Worm (Caenorhabditis elegans) whole organism, mixed stage, embryonic: ENCODE data around the gene unc-79.
A peak's percentile ranks its signal among the peaks of the same experiment; 100 is the strongest.

Source experiments
- M03D4.4 ChIP-seq: sonication (generic microtip); optimal IDR thresholded peaks from 2 replicates; lab custom pipeline; 2017; ENCODE audit warnings: mild to moderate bottlenecking, missing genetic modification characterization, missing compliant biosample characterization
- bed-3 ChIP-seq: fragments of 200-800 bp; sonication (Bioruptor generic); optimal IDR thresholded peaks from 3 replicates; lab custom pipeline; 2018; ENCODE audit warnings: mild to moderate bottlenecking, missing genetic modification characterization, moderate library complexity, missing compliant biosample characterization
- blmp-1 ChIP-seq: fragments of 150-350 bp; optimal IDR thresholded peaks from 2 replicates; lab custom pipeline; 2014; ENCODE audit warnings: missing biosample characterization, missing genetic modification characterization
- ceh-39 ChIP-seq: fragments of 150-350 bp; optimal IDR thresholded peaks from 2 replicates; lab custom pipeline; 2014; ENCODE audit warnings: missing biosample characterization, missing genetic modification characterization
- ceh-43 ChIP-seq: fragments of 200-800 bp; sonication (Bioruptor generic); optimal IDR thresholded peaks from 2 replicates; lab custom pipeline; 2018; ENCODE audit warnings: mild to moderate bottlenecking, missing genetic modification characterization, moderate library complexity, missing compliant biosample characterization
- ceh-83 ChIP-seq: fragments of 200-800 bp; sonication (Bioruptor generic); optimal IDR thresholded peaks from 2 replicates; lab custom pipeline; 2018; ENCODE audit warnings: mild to moderate bottlenecking, missing genetic modification characterization, missing compliant biosample characterization
- ces-1 ChIP-seq: fragments of 150-350 bp; optimal IDR thresholded peaks from 2 replicates; lab custom pipeline; 2014; ENCODE audit warnings: missing biosample characterization, missing genetic modification reagents, missing genetic modification characterization
- cnd-1 ChIP-seq: fragments of 200-800 bp; sonication (Bioruptor generic); optimal IDR thresholded peaks from 2 replicates; lab custom pipeline; 2018; ENCODE audit warnings: mild to moderate bottlenecking, missing genetic modification characterization, missing compliant biosample characterization
- drap-1 ChIP-seq: fragments of 200-800 bp; sonication (Bioruptor generic); optimal IDR thresholded peaks from 3 replicates; lab custom pipeline; 2018; ENCODE audit warnings: mild to moderate bottlenecking, missing genetic modification characterization, missing compliant biosample characterization
- elt-1 ChIP-seq: sonication (generic microtip); optimal IDR thresholded peaks from 2 replicates; lab custom pipeline; 2017; ENCODE audit warnings: missing genetic modification characterization, mild to moderate bottlenecking, missing compliant biosample characterization, antibody characterized with exemption, moderate library complexity, borderline replicate concordance; ENCODE audit not compliant: insufficient read depth
- elt-3 ChIP-seq: fragments of 150-350 bp; optimal IDR thresholded peaks from 2 replicates; lab custom pipeline; 2014; ENCODE audit warnings: missing biosample characterization, missing genetic modification characterization
- flh-1 ChIP-seq: fragments of 200-800 bp; sonication (Bioruptor generic); optimal IDR thresholded peaks from 2 replicates; lab custom pipeline; 2018; ENCODE audit warnings: mild to moderate bottlenecking, missing genetic modification characterization, moderate library complexity, missing compliant biosample characterization
- ham-2 ChIP-seq: fragments of 200-800 bp; sonication (Bioruptor generic); optimal IDR thresholded peaks from 2 replicates; lab custom pipeline; 2018; ENCODE audit warnings: mild to moderate bottlenecking, missing genetic modification characterization, missing compliant biosample characterization
- hlh-1 ChIP-seq: fragments of 150-350 bp; optimal IDR thresholded peaks from 2 replicates; lab custom pipeline; 2014; ENCODE audit warnings: missing biosample characterization, missing genetic modification reagents, missing genetic modification characterization
- lin-13 ChIP-seq: fragments of 150-350 bp; optimal IDR thresholded peaks from 2 replicates; lab custom pipeline; 2014; ENCODE audit warnings: missing biosample characterization, missing genetic modification characterization
- lin-32 ChIP-seq: fragments of 200-800 bp; sonication (Bioruptor generic); optimal IDR thresholded peaks from 2 replicates; lab custom pipeline; 2018; ENCODE audit warnings: mild to moderate bottlenecking, missing genetic modification characterization, missing compliant biosample characterization
- lsy-2 ChIP-seq: fragments of 150-350 bp; optimal IDR thresholded peaks from 2 replicates; lab custom pipeline; 2014; ENCODE audit warnings: missing biosample characterization, missing genetic modification characterization
- mab-5 ChIP-seq: fragments of 150-350 bp; optimal IDR thresholded peaks from 2 replicates; lab custom pipeline; 2014; ENCODE audit warnings: missing biosample characterization, missing genetic modification characterization
- mep-1 ChIP-seq: fragments of 150-350 bp; optimal IDR thresholded peaks from 2 replicates; lab custom pipeline; 2017; ENCODE audit warnings: missing biosample characterization, missing genetic modification reagents, missing genetic modification characterization, inconsistent platforms
- mls-2 ChIP-seq: sonication (generic microtip); optimal IDR thresholded peaks from 2 replicates; lab custom pipeline; 2016; ENCODE audit warnings: mild to moderate bottlenecking, missing genetic modification characterization, moderate library complexity, missing compliant biosample characterization
- nhr-12 ChIP-seq: fragments of 150-350 bp; optimal IDR thresholded peaks from 2 replicates; lab custom pipeline; 2014; ENCODE audit warnings: missing biosample characterization, missing genetic modification characterization
- nhr-2 ChIP-seq: fragments of 150-350 bp; optimal IDR thresholded peaks from 2 replicates; lab custom pipeline; 2014; ENCODE audit warnings: missing biosample characterization, missing genetic modification characterization
- nhr-237 ChIP-seq: fragments of 150-350 bp; optimal IDR thresholded peaks from 2 replicates; lab custom pipeline; 2014; ENCODE audit warnings: missing biosample characterization, missing genetic modification characterization
- nhr-28 ChIP-seq: fragments of 150-350 bp; optimal IDR thresholded peaks from 2 replicates; lab custom pipeline; 2014; ENCODE audit warnings: missing biosample characterization, missing genetic modification characterization
- nhr-76 ChIP-seq: sonication (generic microtip); optimal IDR thresholded peaks from 2 replicates; lab custom pipeline; 2017; ENCODE audit warnings: missing biosample characterization, missing genetic modification characterization
- pha-4 ChIP-seq: fragments of 150-350 bp; optimal IDR thresholded peaks from 2 replicates; lab custom pipeline; 2018; ENCODE audit warnings: missing biosample characterization, missing genetic modification reagents, missing genetic modification characterization
- sem-2 ChIP-seq: fragments of 200-800 bp; sonication (Bioruptor generic); optimal IDR thresholded peaks from 2 replicates; lab custom pipeline; 2018; ENCODE audit warnings: mild to moderate bottlenecking, missing genetic modification characterization, missing compliant biosample characterization
- snpc-4 ChIP-seq: fragments of 150-350 bp; optimal IDR thresholded peaks from 2 replicates; lab custom pipeline; 2014; ENCODE audit warnings: missing biosample characterization, missing genetic modification characterization
- sptf-1 ChIP-seq: sonication (generic microtip); optimal IDR thresholded peaks from 2 replicates; lab custom pipeline; 2017; ENCODE audit warnings: mild to moderate bottlenecking, missing genetic modification characterization, moderate library complexity, missing compliant biosample characterization
- tbx-8 ChIP-seq: fragments of 200-800 bp; sonication (Bioruptor generic); optimal IDR thresholded peaks from 2 replicates; lab custom pipeline; 2018; ENCODE audit warnings: mild to moderate bottlenecking, missing genetic modification characterization, moderate library complexity, missing compliant biosample characterization
- unc-120 ChIP-seq: sonication (generic microtip); optimal IDR thresholded peaks from 2 replicates; lab custom pipeline; 2017; ENCODE audit warnings: missing genetic modification characterization, missing compliant biosample characterization; ENCODE audit not compliant: poor library complexity, severe bottlenecking
- unc-39 ChIP-seq: fragments of 150-350 bp; optimal IDR thresholded peaks from 2 replicates; lab custom pipeline; 2014; ENCODE audit warnings: missing biosample characterization, missing genetic modification characterization
- unc-62 ChIP-seq: fragments of 150-350 bp; optimal IDR thresholded peaks from 2 replicates; lab custom pipeline; 2014; ENCODE audit warnings: missing biosample characterization, missing genetic modification reagents, missing genetic modification characterization
- zip-8 ChIP-seq: fragments of 150-350 bp; optimal IDR thresholded peaks from 2 replicates; lab custom pipeline; 2014; ENCODE audit warnings: missing biosample characterization, missing genetic modification characterization
- ztf-11 ChIP-seq: fragments of 150-350 bp; optimal IDR thresholded peaks from 2 replicates; lab custom pipeline; 2014; ENCODE audit warnings: missing biosample characterization, missing genetic modification characterization

unc-79 gene

DNA sequence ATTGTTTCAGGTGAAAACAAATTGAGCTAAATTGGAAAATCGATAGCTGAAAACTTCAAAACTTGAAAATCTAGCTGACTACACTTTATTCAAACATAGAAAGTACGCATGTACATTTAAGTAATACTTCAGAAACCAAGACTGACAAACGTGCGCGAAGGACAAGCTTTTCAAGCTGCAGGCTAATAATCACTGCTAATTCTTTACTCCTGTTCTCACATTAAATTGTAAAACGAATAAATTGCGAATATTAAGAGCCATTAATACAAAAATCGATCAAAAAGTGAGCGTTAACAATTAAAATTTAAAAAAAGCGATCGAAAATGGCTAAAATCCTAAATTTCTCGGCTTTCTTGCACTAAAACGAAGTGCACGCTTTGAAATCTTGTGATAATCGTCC lies 20.6 kb downstream of the unc-79 start:
- no peak for TF ChIP-seq tbx-8 (GFP tag; lab: Kevin White, UChicago)
- no peak for TF ChIP-seq ceh-39 (tag; lab: Kevin White, UChicago)

DNA sequence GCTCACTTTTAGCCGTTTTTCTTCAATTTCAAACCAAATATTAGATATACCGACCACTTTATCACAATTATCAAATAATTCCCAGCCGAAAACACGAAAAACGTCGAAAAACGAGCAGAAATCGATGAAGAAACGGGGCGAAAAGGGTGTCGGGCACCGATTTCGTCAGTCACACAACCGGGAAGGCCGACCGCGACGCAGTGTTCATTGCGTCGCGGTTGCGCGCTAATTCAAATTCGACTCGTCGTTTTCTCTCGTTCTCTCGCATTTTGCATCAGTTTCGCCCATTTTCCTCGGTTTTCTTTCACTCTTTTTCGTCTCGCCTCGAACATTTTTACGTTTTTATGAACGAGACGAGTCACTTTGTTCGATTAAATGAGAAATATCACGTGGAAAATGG lies 21.1 kb downstream of the unc-79 start:
- no peak for TF ChIP-seq drap-1
- no peak for TF ChIP-seq bed-3 (GFP tag; lab: Kevin White, UChicago)
- TF ChIP-seq ceh-39 (tag; lab: Kevin White, UChicago) = peak; percentile 68
- no peak for TF ChIP-seq nhr-2 (tag; lab: Kevin White, UChicago)
- peak; percentile 27 for TF ChIP-seq ceh-83 (GFP tag; lab: Kevin White, UChicago)
- TF ChIP-seq nhr-12 (tag; lab: Kevin White, UChicago) = no peak
- peak; percentile 79 for TF ChIP-seq lsy-2 (tag; lab: Kevin White, UChicago)
- no peak for TF ChIP-seq snpc-4
- TF ChIP-seq M03D4.4 = no peak
- peak; percentile 77 for TF ChIP-seq mep-1 (tag; lab: Kevin White, UChicago)
- TF ChIP-seq lin-13 (tag; lab: Kevin White, UChicago) = peak; percentile 79
- peak; percentile 43 for TF ChIP-seq hlh-1 (tag; lab: Kevin White, UChicago)
- peak; percentile 24 for TF ChIP-seq ham-2
- TF ChIP-seq ces-1 (GFP tag; lab: Kevin White, UChicago) = peak; percentile 83
- peak; percentile 54 for TF ChIP-seq nhr-237 (tag; lab: Kevin White, UChicago)
- no peak for TF ChIP-seq sem-2 (GFP tag; lab: Kevin White, UChicago)
- no peak for TF ChIP-seq mab-5 (tag; lab: Kevin White, UChicago)
- TF ChIP-seq unc-62 (GFP tag; lab: Kevin White, UChicago) = no peak
- TF ChIP-seq cnd-1 (tag; lab: Kevin White, UChicago) = no peak
- no peak for TF ChIP-seq elt-3
- no peak for TF ChIP-seq elt-1 (tag; lab: Kevin White, UChicago)
- TF ChIP-seq zip-8 (tag; lab: Kevin White, UChicago) = no peak
- no peak for TF ChIP-seq nhr-76 (tag; lab: Kevin White, UChicago)
- peak; percentile 45 for TF ChIP-seq sptf-1 (tag; lab: Kevin White, UChicago)
- no peak for TF ChIP-seq ztf-11
- peak; percentile 16 for TF ChIP-seq unc-120 (tag; lab: Kevin White, UChicago)
- no peak for TF ChIP-seq blmp-1 (tag; lab: Kevin White, UChicago)
- TF ChIP-seq flh-1 (GFP tag; lab: Kevin White, UChicago) = no peak
- TF ChIP-seq tbx-8 (GFP tag; lab: Kevin White, UChicago) = no peak
- peak; percentile 27 for TF ChIP-seq mls-2 (tag; lab: Kevin White, UChicago)
- no peak for TF ChIP-seq ceh-43 (GFP tag; lab: Kevin White, UChicago)
- no peak for TF ChIP-seq nhr-28 (tag; lab: Kevin White, UChicago)
- TF ChIP-seq pha-4 = peak; percentile 74
- no peak for TF ChIP-seq lin-32 (GFP tag; lab: Kevin White, UChicago)
- TF ChIP-seq unc-39 (tag; lab: Kevin White, UChicago) = no peak

DNA sequence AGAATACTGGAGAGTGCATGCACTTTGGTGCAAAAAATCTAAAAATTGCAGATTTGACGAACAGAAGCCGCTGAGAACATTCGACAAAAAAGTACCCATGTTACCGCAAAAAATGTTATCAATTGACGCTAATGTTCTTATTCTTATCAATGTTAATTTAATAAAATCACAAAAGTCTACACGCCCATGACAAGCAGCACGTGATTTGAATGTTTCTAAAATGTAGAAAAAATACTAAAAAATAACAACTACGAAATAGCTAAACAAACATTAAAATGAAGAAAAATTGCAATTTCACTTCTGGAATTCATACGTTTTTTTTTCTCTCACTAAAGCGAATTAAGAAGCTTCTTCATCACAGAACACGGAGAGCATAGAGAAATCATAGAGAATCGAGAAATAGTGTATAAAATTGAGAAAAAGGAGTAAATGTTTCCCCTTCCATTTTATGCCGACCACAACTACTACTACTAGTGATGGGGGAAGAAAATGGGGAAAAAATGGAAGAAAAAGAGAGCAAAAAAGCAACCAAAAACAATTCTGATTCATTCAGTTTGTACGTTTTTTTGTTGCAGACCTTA lies 22.0 kb downstream of the unc-79 start:
- peak; percentile 85 for TF ChIP-seq ces-1 (GFP tag; lab: Kevin White, UChicago)
- TF ChIP-seq ceh-83 (GFP tag; lab: Kevin White, UChicago) = no peak
- no peak for TF ChIP-seq hlh-1 (tag; lab: Kevin White, UChicago)
- TF ChIP-seq sem-2 (GFP tag; lab: Kevin White, UChicago) = no peak
- TF ChIP-seq bed-3 (GFP tag; lab: Kevin White, UChicago) = no peak
- no peak for TF ChIP-seq cnd-1 (tag; lab: Kevin White, UChicago)
- no peak for TF ChIP-seq nhr-76 (tag; lab: Kevin White, UChicago)
- TF ChIP-seq flh-1 (GFP tag; lab: Kevin White, UChicago) = no peak
- TF ChIP-seq M03D4.4 = no peak
- no peak for TF ChIP-seq ham-2
- TF ChIP-seq mls-2 (tag; lab: Kevin White, UChicago) = no peak
- no peak for TF ChIP-seq nhr-237 (tag; lab: Kevin White, UChicago)
- TF ChIP-seq nhr-28 (tag; lab: Kevin White, UChicago) = no peak
- peak; percentile 2 for TF ChIP-seq lsy-2 (tag; lab: Kevin White, UChicago)
- TF ChIP-seq unc-120 (tag; lab: Kevin White, UChicago) = peak; percentile 15
- TF ChIP-seq lin-13 (tag; lab: Kevin White, UChicago) = no peak
- TF ChIP-seq elt-1 (tag; lab: Kevin White, UChicago) = no peak
- no peak for TF ChIP-seq lin-32 (GFP tag; lab: Kevin White, UChicago)
